Worm (Caenorhabditis elegans): ENCODE results near the gene lge-1.

The lge-1 gene

ce11 chrX:10966251-10966650 is at the start of gene lge-1:
Gene lge-1 (plus strand): TSS chrX:10966551.
- TF ChIP-seq unc-62 (GFP tag; optimal IDR thresholded peaks at IDR 0.05) (no peak), mls-2 (tag; optimal IDR thresholded peaks at IDR 0.05) (no peak), tbx-8 (GFP tag; optimal IDR thresholded peaks at IDR 0.05) (no peak), bed-3 (GFP tag; optimal IDR thresholded peaks at IDR 0.05) (no peak), ztf-11 (tag; optimal IDR thresholded peaks at IDR 0.05) (no peak), unc-39 (tag; optimal IDR thresholded peaks at IDR 0.05) (no peak), elt-3 (tag; optimal IDR thresholded peaks at IDR 0.05) (no peak), blmp-1 (tag; optimal IDR thresholded peaks at IDR 0.05) (no peak), ces-1 (GFP tag; optimal IDR thresholded peaks at IDR 0.05) (no peak), ham-2 (GFP tag; optimal IDR thresholded peaks at IDR 0.05) (no peak)

- TF ChIP-seq bed-3 (GFP tag; optimal IDR thresholded peaks at IDR 0.05) = no peak
- no peak for TF ChIP-seq ceh-83 (GFP tag; optimal IDR thresholded peaks at IDR 0.05)
- no peak for TF ChIP-seq tbx-8 (GFP tag; optimal IDR thresholded peaks at IDR 0.05)
- TF ChIP-seq drap-1 (GFP tag; optimal IDR thresholded peaks at IDR 0.05) = no peak
- TF ChIP-seq blmp-1 (tag; optimal IDR thresholded peaks at IDR 0.05) = no peak
- TF ChIP-seq ztf-11 (tag; optimal IDR thresholded peaks at IDR 0.05) = no peak
- no peak for TF ChIP-seq flh-1 (GFP tag; optimal IDR thresholded peaks at IDR 0.05)
- no peak for TF ChIP-seq lin-32 (GFP tag; optimal IDR thresholded peaks at IDR 0.05)
- no peak for TF ChIP-seq ceh-43 (GFP tag; optimal IDR thresholded peaks at IDR 0.05)
- no peak for TF ChIP-seq mab-5 (tag; optimal IDR thresholded peaks at IDR 0.05)
Observed at ce11 chrX:10919613-10920012, 46.7 kb upstream of the lge-1 start, which contains the start of gene nstp-9. Gene nstp-9 (minus strand): TSS chrX:10919713.

DNA sequence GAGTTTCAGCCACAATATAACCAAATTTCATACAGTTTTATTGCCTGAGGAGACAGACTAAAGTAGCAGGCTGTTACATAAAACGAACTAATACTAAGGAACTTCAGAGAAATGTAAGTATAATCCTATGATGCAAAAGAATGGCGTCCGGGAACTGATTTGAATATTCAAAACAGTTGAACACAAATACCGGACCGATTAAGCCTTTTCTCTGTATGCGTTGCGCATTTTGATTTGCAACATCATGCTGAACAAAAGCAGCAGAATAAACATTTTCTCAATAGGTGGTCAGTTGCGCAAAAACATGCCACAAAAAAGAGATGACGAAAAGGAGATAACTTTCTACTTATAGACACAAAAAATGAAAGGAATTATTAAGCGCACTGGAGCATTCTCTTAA is 42.3 kb upstream of the lge-1 start:
- TF ChIP-seq hlh-1 (tag; optimal IDR thresholded peaks at IDR 0.05) (no peak), unc-120 (tag; optimal IDR thresholded peaks at IDR 0.05; ENCODE audit: poor library complexity, severe bottlenecking) (no peak), nhr-76 (tag; optimal IDR thresholded peaks at IDR 0.05) (no peak), drap-1 (GFP tag; optimal IDR thresholded peaks at IDR 0.05) (no peak), ceh-43 (GFP tag; optimal IDR thresholded peaks at IDR 0.05) (no peak), mab-5 (tag; optimal IDR thresholded peaks at IDR 0.05) (no peak)

ce11 chrX:10927136-10927535 is 39.2 kb upstream of the lge-1 start:
- no peak for TF ChIP-seq ztf-11 (tag; optimal IDR thresholded peaks at IDR 0.05)
- TF ChIP-seq zip-8 (tag; optimal IDR thresholded peaks at IDR 0.05) = peak; percentile 34
- no peak for TF ChIP-seq drap-1 (GFP tag; optimal IDR thresholded peaks at IDR 0.05)
- TF ChIP-seq ceh-83 (GFP tag; optimal IDR thresholded peaks at IDR 0.05) = no peak
- TF ChIP-seq snpc-4 (tag; optimal IDR thresholded peaks at IDR 0.05) = no peak
- TF ChIP-seq nhr-2 (tag; optimal IDR thresholded peaks at IDR 0.05) = peak; percentile 57
- TF ChIP-seq lin-32 (GFP tag; optimal IDR thresholded peaks at IDR 0.05) = peak; percentile 68

DNA sequence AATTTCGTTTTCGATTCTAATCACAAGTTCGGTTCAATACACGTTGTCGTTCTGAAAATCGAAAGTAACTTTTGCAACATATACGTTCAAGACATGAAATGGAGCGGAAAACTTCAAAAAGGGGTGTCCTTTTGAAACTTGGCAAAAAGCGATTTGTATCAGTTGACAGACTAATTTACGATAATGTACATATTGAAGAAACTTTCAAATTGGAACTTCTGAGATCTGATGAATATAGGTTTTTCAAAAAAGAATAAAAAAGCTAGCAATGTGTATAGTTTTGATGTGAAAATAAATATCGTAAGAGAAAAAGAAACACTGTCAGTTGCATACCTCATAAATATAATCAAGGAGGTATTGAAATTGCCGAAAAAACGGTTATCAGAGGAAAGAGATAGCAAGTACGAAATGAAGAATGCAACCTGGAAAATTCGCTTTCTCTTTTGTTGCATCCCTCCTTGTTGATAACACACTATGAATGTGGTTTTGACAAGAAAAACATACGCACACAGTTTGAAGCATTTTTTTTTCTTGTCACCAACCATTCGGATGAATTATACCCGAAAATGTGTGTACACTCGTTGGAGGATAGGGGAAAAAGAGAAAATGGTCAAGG is 37.3 kb upstream of the lge-1 start, which contains the start of gene dgn-1:
Gene dgn-1, minus strand, starts transcription at position 51 of the 616 bp plus-strand sequence.
- TF ChIP-seq ces-1 (GFP tag; optimal IDR thresholded peaks at IDR 0.05) = no peak
- no peak for TF ChIP-seq unc-62 (GFP tag; optimal IDR thresholded peaks at IDR 0.05)
- no peak for TF ChIP-seq zip-8 (tag; optimal IDR thresholded peaks at IDR 0.05)
- TF ChIP-seq sem-2 (GFP tag; optimal IDR thresholded peaks at IDR 0.05) = no peak
- no peak for TF ChIP-seq mls-2 (tag; optimal IDR thresholded peaks at IDR 0.05)
- TF ChIP-seq pha-4 (tag; optimal IDR thresholded peaks at IDR 0.05) = no peak
- TF ChIP-seq nhr-237 (tag; optimal IDR thresholded peaks at IDR 0.05) = no peak
- no peak for TF ChIP-seq unc-39 (tag; optimal IDR thresholded peaks at IDR 0.05)
- TF ChIP-seq ceh-43 (GFP tag; optimal IDR thresholded peaks at IDR 0.05) = no peak
- TF ChIP-seq ham-2 (GFP tag; optimal IDR thresholded peaks at IDR 0.05) = no peak
- TF ChIP-seq tbx-8 (GFP tag; optimal IDR thresholded peaks at IDR 0.05) = no peak
- TF ChIP-seq lin-13 (tag; optimal IDR thresholded peaks at IDR 0.05) = no peak
- TF ChIP-seq blmp-1 (tag; optimal IDR thresholded peaks at IDR 0.05) = no peak
- no peak for TF ChIP-seq lin-32 (GFP tag; optimal IDR thresholded peaks at IDR 0.05)
- TF ChIP-seq M03D4.4 (tag; optimal IDR thresholded peaks at IDR 0.05) = no peak
- TF ChIP-seq cnd-1 (tag; optimal IDR thresholded peaks at IDR 0.05) = no peak
- TF ChIP-seq sptf-1 (tag; optimal IDR thresholded peaks at IDR 0.05) = no peak
- TF ChIP-seq snpc-4 (tag; optimal IDR thresholded peaks at IDR 0.05) = no peak
- no peak for TF ChIP-seq unc-120 (tag; optimal IDR thresholded peaks at IDR 0.05; ENCODE audit: poor library complexity, severe bottlenecking)
- TF ChIP-seq ceh-39 (tag; optimal IDR thresholded peaks at IDR 0.05) = no peak
